Fruit fly (Drosophila melanogaster) whole organism, wandering third instar larva: ENCODE data around the gene Tsp3A.

ENCODE experiments used
- Abd-B ChIP-seq: fragments of >200 bp; optimal IDR thresholded peaks from 2 replicates; lab custom pipeline; 2017; ENCODE audit warnings: missing biosample characterization, missing genetic modification characterization
- CG32264 ChIP-seq: fragments of 200-800 bp; sonication (Bioruptor generic); optimal IDR thresholded peaks from 2 replicates; lab custom pipeline; 2016; ENCODE audit warnings: missing biosample characterization, missing genetic modification characterization
- CG9705 ChIP-seq: fragments of 200-800 bp; sonication (Bioruptor generic); optimal IDR thresholded peaks from 2 replicates; lab custom pipeline; 2018; ENCODE audit warnings: missing biosample characterization, mild to moderate bottlenecking, missing genetic modification characterization
- CrebA ChIP-seq: fragments of 200-800 bp; sonication (Bioruptor generic); optimal IDR thresholded peaks from 2 replicates; lab custom pipeline; 2016; ENCODE audit warnings: missing biosample characterization, mild to moderate bottlenecking, missing genetic modification characterization, borderline replicate concordance
- Dfd ChIP-seq: fragments of >200 bp; optimal IDR thresholded peaks from 2 replicates; lab custom pipeline; 2017; ENCODE audit warnings: missing biosample characterization, missing genetic modification characterization
- Dif ChIP-seq: fragments of 200-275, 200-300 bp; sonication (Bioruptor generic); optimal IDR thresholded peaks from 2 replicates; lab custom pipeline; 2018; ENCODE audit warnings: missing biosample characterization, missing genetic modification characterization; ENCODE audit not compliant: partially characterized antibody
- GATAd ChIP-seq: sonication (Bioruptor generic); optimal IDR thresholded peaks from 2 replicates; lab custom pipeline; 2016; ENCODE audit warnings: missing biosample characterization, missing genetic modification characterization
- HLH106 ChIP-seq: fragments of 200-800 bp; optimal IDR thresholded peaks from 3 replicates; lab custom pipeline; 2019; ENCODE audit warnings: missing biosample characterization, mild to moderate bottlenecking, missing genetic modification characterization, moderate library complexity
- Hnf4 ChIP-seq: fragments of 200-800 bp; sonication (Bioruptor generic); optimal IDR thresholded peaks from 2 replicates; lab custom pipeline; 2016; ENCODE audit warnings: missing biosample characterization, mild to moderate bottlenecking, missing genetic modification characterization
- Hr78 ChIP-seq: fragments of >200 bp; optimal IDR thresholded peaks from 2 replicates; lab custom pipeline; 2017; ENCODE audit warnings: missing biosample characterization, missing genetic modification characterization
- Hr83 ChIP-seq: fragments of 200-300 bp; sonication (Bioruptor generic); optimal IDR thresholded peaks from 2 replicates; lab custom pipeline; 2016; ENCODE audit warnings: missing biosample characterization, mild to moderate bottlenecking, missing genetic modification characterization, moderate library complexity; ENCODE audit not compliant: poor library complexity, severe bottlenecking
- Jra ChIP-seq: sonication (Bioruptor generic); optimal IDR thresholded peaks from 2 replicates; lab custom pipeline; 2016; ENCODE audit warnings: missing biosample characterization, missing genetic modification characterization
- Mio ChIP-seq: sonication (Bioruptor generic); optimal IDR thresholded peaks from 2 replicates; lab custom pipeline; 2016; ENCODE audit warnings: missing biosample characterization, missing genetic modification characterization
- Myc ChIP-seq: fragments of >200 bp; optimal IDR thresholded peaks from 2 replicates; lab custom pipeline; 2017
- N ChIP-seq: fragments of >200 bp; optimal IDR thresholded peaks from 2 replicates; lab custom pipeline; 2018; ENCODE audit warnings: missing biosample characterization, missing external identifiers, missing genetic modification characterization
- OdsH ChIP-seq: fragments of 200-800 bp; sonication (Bioruptor generic); optimal IDR thresholded peaks from 2 replicates; lab custom pipeline; 2016; ENCODE audit warnings: missing biosample characterization, mild to moderate bottlenecking, missing genetic modification characterization
- Rel ChIP-seq, 2 experiments: fragments of 200-800 bp; sonication (Bioruptor generic) in 1 of 2; optimal IDR thresholded peaks; 2 replicates in 1 of 2; 3 replicates in 1 of 2; lab custom pipeline; 2016 to 2019; ENCODE audit warnings: mild to moderate bottlenecking in 2 of 2, missing biosample characterization in 2 of 2, missing genetic modification characterization in 2 of 2, moderate library complexity in 1 of 2
- Sp1 ChIP-seq: fragments of 200-800 bp; sonication (Bioruptor generic); optimal IDR thresholded peaks from 3 replicates; lab custom pipeline; 2019; ENCODE audit warnings: missing biosample characterization, mild to moderate bottlenecking, missing genetic modification characterization, moderate library complexity
- Vsx2 ChIP-seq: fragments of 200-300, 225-300 bp; sonication (Bioruptor generic); optimal IDR thresholded peaks from 2 replicates; lab custom pipeline; 2018; ENCODE audit warnings: missing biosample characterization, missing genetic modification characterization; ENCODE audit not compliant: partially characterized antibody
- br ChIP-seq: fragments of 200-800 bp; sonication (Bioruptor generic); optimal IDR thresholded peaks from 2 replicates; lab custom pipeline; 2016; ENCODE audit warnings: missing biosample characterization, missing genetic modification characterization
- brk ChIP-seq: fragments of 200-800 bp; sonication (Bioruptor generic); optimal IDR thresholded peaks from 2 replicates; lab custom pipeline; 2016; ENCODE audit warnings: missing biosample characterization, mild to moderate bottlenecking, missing genetic modification characterization
- dl ChIP-seq, 2 experiments: fragments of 175-275, 200-275 bp in 1 of 2; fragments of 200-275 bp in 1 of 2; sonication (Bioruptor generic); optimal IDR thresholded peaks; lab custom pipeline; 2018; ENCODE audit warnings: mild to moderate bottlenecking in 2 of 2, missing biosample characterization in 2 of 2, missing genetic modification characterization in 2 of 2, moderate library complexity in 2 of 2; ENCODE audit not compliant: partially characterized antibody in 2 of 2, insufficient read depth in 1 of 2
- dmrt93B ChIP-seq: fragments of 200-800 bp; sonication (Bioruptor generic); optimal IDR thresholded peaks from 2 replicates; lab custom pipeline; 2018; ENCODE audit warnings: missing biosample characterization, mild to moderate bottlenecking, missing genetic modification characterization
- dsf ChIP-seq: sonication (Bioruptor generic); optimal IDR thresholded peaks from 2 replicates; lab custom pipeline; 2016; ENCODE audit warnings: missing biosample characterization, missing genetic modification characterization, borderline replicate concordance
- ey ChIP-seq: fragments of 200-800 bp; sonication (Bioruptor generic); optimal IDR thresholded peaks from 2 replicates; lab custom pipeline; 2016; ENCODE audit warnings: missing biosample characterization, missing genetic modification characterization
- foxo ChIP-seq, 2 experiments: fragments of 200-800 bp; sonication (Bioruptor generic); optimal IDR thresholded peaks; 2 replicates in 1 of 2; 3 replicates in 1 of 2; lab custom pipeline; 2016 to 2017; ENCODE audit warnings: missing biosample characterization in 2 of 2, missing genetic modification characterization in 2 of 2
- fru ChIP-seq: fragments of 200-800 bp; sonication (Bioruptor generic); optimal IDR thresholded peaks from 3 replicates; lab custom pipeline; 2016; ENCODE audit warnings: missing biosample characterization, mild to moderate bottlenecking, missing genetic modification characterization
- h ChIP-seq: fragments of 200-800 bp; sonication (Bioruptor generic); optimal IDR thresholded peaks from 3 replicates; lab custom pipeline; 2016; ENCODE audit warnings: missing biosample characterization, mild to moderate bottlenecking, missing genetic modification characterization
- jim ChIP-seq: fragments of 175-275, 200-325 bp; sonication (Bioruptor generic); optimal IDR thresholded peaks from 2 replicates; lab custom pipeline; 2016; ENCODE audit warnings: missing biosample characterization, mild to moderate bottlenecking, missing genetic modification characterization
- lola ChIP-seq: fragments of >200 bp; optimal IDR thresholded peaks from 2 replicates; lab custom pipeline; 2017; ENCODE audit warnings: missing biosample characterization, missing genetic modification characterization
- pan ChIP-seq: fragments of >200 bp; optimal IDR thresholded peaks from 2 replicates; lab custom pipeline; 2017
- psq ChIP-seq: fragments of 200-800 bp; sonication (Bioruptor generic); optimal IDR thresholded peaks from 3 replicates; lab custom pipeline; 2017; ENCODE audit warnings: missing biosample characterization, mild to moderate bottlenecking, missing genetic modification characterization, moderate library complexity
- rgr ChIP-seq: fragments of 200-800 bp; sonication (Bioruptor generic); optimal IDR thresholded peaks from 3 replicates; lab custom pipeline; 2016; ENCODE audit warnings: missing biosample characterization, mild to moderate bottlenecking, missing genetic modification characterization
- sage ChIP-seq: fragments of 200-800 bp; sonication (Bioruptor generic); optimal IDR thresholded peaks from 2 replicates; lab custom pipeline; 2016; ENCODE audit warnings: missing biosample characterization, mild to moderate bottlenecking, missing genetic modification characterization
- sv ChIP-seq: fragments of 200-800 bp; sonication (Bioruptor generic); optimal IDR thresholded peaks from 3 replicates; lab custom pipeline; 2016; ENCODE audit warnings: missing biosample characterization, missing genetic modification characterization
- tai ChIP-seq: sonication (Bioruptor generic); optimal IDR thresholded peaks from 2 replicates; lab custom pipeline; 2016; ENCODE audit warnings: missing biosample characterization, missing genetic modification characterization
- usp ChIP-seq: fragments of >200 bp; optimal IDR thresholded peaks from 2 replicates; lab custom pipeline; 2017; ENCODE audit warnings: missing biosample characterization, missing genetic modification characterization
- woc ChIP-seq: sonication (Bioruptor generic); optimal IDR thresholded peaks from 2 replicates; lab custom pipeline; 2016; ENCODE audit warnings: missing biosample characterization, mild to moderate bottlenecking, missing genetic modification characterization

Tsp3A gene

dm6 chrX:2647472-2647883 lies 27.9 kb upstream of the Tsp3A start (continued):
- TF ChIP-seq Rel (GFP tag; optimal IDR thresholded peaks at IDR 0.05; lab: Kevin White, UChicago) (peak; percentile 2), Rel (tag; optimal IDR thresholded peaks at IDR 0.05; lab: Kevin White, UChicago) (no peak), Dif (no peak), usp (no peak), woc (GFP tag; lab: Kevin White, UChicago) (peak; percentile 88)
- TF ChIP-seq, all 38 proteins: peak for 22

- TF ChIP-seq rgr (GFP tag; lab: Kevin White, UChicago) (peak; percentile 98), Hr78 (GFP tag; lab: Kevin White, UChicago) (no peak), Rel (GFP tag; optimal IDR thresholded peaks at IDR 0.05; lab: Kevin White, UChicago) (peak; percentile 75), Rel (tag; optimal IDR thresholded peaks at IDR 0.05; lab: Kevin White, UChicago) (peak; percentile 88), dl (GFP tag; optimal IDR thresholded peaks at IDR 0.05; lab: Kevin White, UChicago; ENCODE audit: insufficient read depth in 1 of 2, partially characterized antibody in 2 of 2) (no peak), brk (GFP tag; lab: Kevin White, UChicago) (peak; percentile 83), usp (no peak), foxo (GFP tag; optimal IDR thresholded peaks at IDR 0.05; lab: Kevin White, UChicago) (peak; percentile 86 to 98), N (no peak), jim (GFP tag; lab: Kevin White, UChicago) (no peak), Hr83 (GFP tag; lab: Kevin White, UChicago) (peak; percentile 62), Hnf4 (GFP tag; lab: Kevin White, UChicago) (peak; percentile 96), Sp1 (peak; percentile 98), br (GFP tag; lab: Kevin White, UChicago) (peak; percentile 98), Dfd (peak; percentile 65), h (GFP tag; lab: Kevin White, UChicago) (peak; percentile 98), dmrt93B (GFP tag; lab: Kevin White, UChicago) (peak; percentile 96), CG32264 (GFP tag; lab: Kevin White, UChicago) (peak; percentile 95), sage (GFP tag; lab: Kevin White, UChicago) (peak; percentile 83), CrebA (GFP tag; lab: Kevin White, UChicago) (peak; percentile 63), Abd-B (no peak), CG9705 (GFP tag; lab: Kevin White, UChicago) (peak; percentile 91), dsf (GFP tag; lab: Kevin White, UChicago) (peak; percentile 76), Dif (peak; percentile 55), sv (GFP tag; lab: Kevin White, UChicago) (peak; percentile 97), tai (GFP tag; lab: Kevin White, UChicago) (peak; percentile 92), HLH106 (tag; lab: Kevin White, UChicago) (peak; percentile 96), Vsx2 (GFP tag; lab: Kevin White, UChicago) (peak; percentile 44), fru (GFP tag; lab: Kevin White, UChicago) (peak; percentile 98), lola (GFP tag; lab: Kevin White, UChicago) (no peak), ey (GFP tag; lab: Kevin White, UChicago) (peak; percentile 98), woc (GFP tag; lab: Kevin White, UChicago) (peak; percentile 99), psq (GFP tag; lab: Kevin White, UChicago) (peak; percentile 95), Myc (lab: Kevin White, UChicago) (no peak), GATAd (GFP tag; lab: Kevin White, UChicago) (peak; percentile 58), OdsH (peak; percentile 97), Mio (peak; percentile 85), Jra (peak; percentile 85), pan (lab: Kevin White, UChicago) (no peak)
Observed at dm6 chrX:2646022-2646761, 26.7 kb upstream of the Tsp3A start.
